Fruit fly (Drosophila melanogaster): ENCODE results near the gene Srp72.

Srp72 gene

DNA sequence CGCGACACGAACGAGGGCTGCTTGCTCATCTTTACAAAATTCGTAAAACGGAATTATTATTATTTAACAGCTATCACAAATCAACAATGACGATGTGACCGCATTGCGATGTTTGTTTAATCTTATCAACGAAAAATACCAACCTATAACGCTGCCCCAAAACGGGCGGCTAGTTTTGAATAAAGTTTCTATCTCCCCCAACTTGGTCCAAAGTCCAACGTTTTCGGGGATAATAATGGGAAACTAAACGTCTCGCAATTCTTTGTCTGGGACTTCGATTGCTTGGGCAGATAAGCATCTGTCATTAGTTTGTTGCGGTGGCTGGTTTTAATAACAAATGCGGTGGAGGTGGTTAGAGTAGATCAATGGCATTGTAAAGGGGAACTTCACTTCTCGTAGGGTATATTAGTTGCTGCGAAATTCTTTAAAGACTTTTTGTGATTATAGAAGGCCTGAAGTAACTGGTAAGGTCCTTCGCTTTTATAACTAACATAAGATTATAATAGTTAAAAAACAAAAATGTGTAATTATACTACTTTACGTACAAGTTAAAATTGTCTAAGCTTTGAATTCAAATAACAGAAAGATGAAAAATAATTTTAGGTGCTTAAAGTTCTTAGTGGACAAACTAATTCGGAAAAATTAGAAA is 28.4 kb upstream of the Srp72 start, which contains the start of gene CG15922 (continued):
- TF ChIP-seq CG3065 (GFP tag; optimal IDR thresholded peaks at IDR 0.05): no peak
- TF ChIP-seq HHEX (GFP tag; optimal IDR thresholded peaks at IDR 0.05): no peak
- no peak for TF ChIP-seq mld (GFP tag; IDR thresholded peaks at IDR 0.05; ENCODE audit: partially characterized antibody)
- TF ChIP-seq chif (GFP tag; optimal IDR thresholded peaks at IDR 0.05): no peak
- no peak for TF ChIP-seq Atf3 (GFP tag; optimal IDR thresholded peaks at IDR 0.05)
- no peak for TF ChIP-seq CG5953 (GFP tag; IDR thresholded peaks at IDR 0.05)
- peak; percentile 10 for TF ChIP-seq CG30403 (GFP tag; optimal IDR thresholded peaks at IDR 0.05)
- no peak for TF ChIP-seq CG11696 (GFP tag; IDR thresholded peaks at IDR 0.05)
- TF ChIP-seq CG10267 (tag; optimal IDR thresholded peaks at IDR 0.05): peak; percentile 1
- TF ChIP-seq CG8290 (GFP tag; optimal IDR thresholded peaks at IDR 0.05): no peak
- peak in 1 of 2 experiments; percentile 23 for TF ChIP-seq CG8290 (tag; optimal IDR thresholded peaks at IDR 0.05)
- TF ChIP-seq chm (GFP tag; IDR thresholded peaks at IDR 0.05): no peak
- TF ChIP-seq slp2 (GFP tag; optimal IDR thresholded peaks at IDR 0.05): no peak
- TF ChIP-seq Fer1 (GFP tag; optimal IDR thresholded peaks at IDR 0.05): no peak
- no peak for TF ChIP-seq cato (GFP tag; optimal IDR thresholded peaks at IDR 0.05; ENCODE audit: borderline replicate concordance)
- no peak for TF ChIP-seq Dfd (GFP tag; optimal IDR thresholded peaks at IDR 0.05)
- TF ChIP-seq B-H2 (GFP tag; optimal IDR thresholded peaks at IDR 0.05): no peak
- no peak for TF ChIP-seq fu2 (GFP tag; optimal IDR thresholded peaks at IDR 0.05)
- no peak for TF ChIP-seq Hsf (GFP tag; optimal IDR thresholded peaks at IDR 0.05)
- peak; percentile 9 for TF ChIP-seq HLH54F (GFP tag; optimal IDR thresholded peaks at IDR 0.05)
- TF ChIP-seq zen2 (GFP tag; IDR thresholded peaks at IDR 0.05; ENCODE audit: partially characterized antibody): no peak
- no peak for TF ChIP-seq slou (GFP tag; optimal IDR thresholded peaks at IDR 0.05)
- TF ChIP-seq CG31441 (GFP tag; IDR thresholded peaks at IDR 0.05): no peak
- no peak for TF ChIP-seq CG10321 (GFP tag; IDR thresholded peaks at IDR 0.05)
- no peak for TF ChIP-seq CG10274 (GFP tag; optimal IDR thresholded peaks at IDR 0.05)
- TF ChIP-seq nom (GFP tag; optimal IDR thresholded peaks at IDR 0.05): peak; percentile 81
- TF ChIP-seq CG8359 (GFP tag; optimal IDR thresholded peaks at IDR 0.05; ENCODE audit: borderline replicate concordance): no peak
- TF ChIP-seq zfh1 (GFP tag; IDR thresholded peaks at IDR 0.05): no peak
- no peak for TF ChIP-seq br (optimal IDR thresholded peaks at IDR 0.05)
- no peak for TF ChIP-seq Dref (GFP tag; IDR thresholded peaks at IDR 0.05)
- no peak for TF ChIP-seq rib (GFP tag; IDR thresholded peaks at IDR 0.05)
- TF ChIP-seq CG3995 (GFP tag; optimal IDR thresholded peaks at IDR 0.05): peak; percentile 80
- no peak for TF ChIP-seq CG8388 (GFP tag; optimal IDR thresholded peaks at IDR 0.05)
- TF ChIP-seq cg (GFP tag; optimal IDR thresholded peaks at IDR 0.05): no peak
- no peak for TF ChIP-seq CG4282 (GFP tag; optimal IDR thresholded peaks at IDR 0.05)
- peak; percentile 83 for TF ChIP-seq Dp (GFP tag; optimal IDR thresholded peaks at IDR 0.05)
- TF ChIP-seq CG12942 (GFP tag; optimal IDR thresholded peaks at IDR 0.05): no peak
- peak; percentile 2 for TF ChIP-seq CG13296 (GFP tag; optimal IDR thresholded peaks at IDR 0.05)
- no peak for TF ChIP-seq CG9215 (GFP tag; IDR thresholded peaks at IDR 0.05)
- TF ChIP-seq Sry-δ (GFP tag; optimal IDR thresholded peaks at IDR 0.05): no peak
- no peak for TF ChIP-seq Poxn (GFP tag; IDR thresholded peaks at IDR 0.05)
- TF ChIP-seq CG43689 (GFP tag; IDR thresholded peaks at IDR 0.05): no peak
- TF ChIP-seq CG10366 (GFP tag; IDR thresholded peaks at IDR 0.05): no peak
- no peak for TF ChIP-seq Vsx1 (GFP tag; optimal IDR thresholded peaks at IDR 0.05)
- TF ChIP-seq dimm (GFP tag; IDR thresholded peaks at IDR 0.05): no peak
- peak; percentile 35 for TF ChIP-seq gem (tag; optimal IDR thresholded peaks at IDR 0.05)
- no peak for TF ChIP-seq CG5245 (GFP tag; optimal IDR thresholded peaks at IDR 0.05)
- no peak for TF ChIP-seq CG32772 (GFP tag; IDR thresholded peaks at IDR 0.05)
- TF ChIP-seq Xrp1 (GFP tag; IDR thresholded peaks at IDR 0.05): 0 out of 2 replicates have a peak, but pooled peaks have one; percentile 8
- TF ChIP-seq zen (tag; optimal IDR thresholded peaks at IDR 0.05): no peak
- TF ChIP-seq CG1024 (GFP tag; IDR thresholded peaks at IDR 0.05): no peak
- TF ChIP-seq Drgx (GFP tag; IDR thresholded peaks at IDR 0.05): peak; percentile 16; the same call in 1 of the 2 replicates
- no peak for TF ChIP-seq CTCF (GFP tag; optimal IDR thresholded peaks at IDR 0.05)
